Worm (Caenorhabditis elegans): ENCODE measurements around the gene fsn-1.

Gene fsn-1

ce11 chrIII:4984444-4985086, 47.4 kb downstream of the fsn-1 start, which contains the start of gene C27F2.7:
C27F2.7 (minus strand) TSS chrIII:4984494.
- TF ChIP-seq nfya-1 (tag; optimal IDR thresholded peaks at IDR 0.05) (peak; percentile 24), hlh-8 (tag; optimal IDR thresholded peaks at IDR 0.05) (no peak)

- TF ChIP-seq tbx-7 (tag; optimal IDR thresholded peaks at IDR 0.05) (peak; percentile 63), ceh-2 (tag; optimal IDR thresholded peaks at IDR 0.05) (peak; percentile 58), C08G9.2 (tag; optimal IDR thresholded peaks at IDR 0.05) (peak; percentile 83), ref-2 (tag; optimal IDR thresholded peaks at IDR 0.05) (peak; percentile 18), fkh-10 (GFP tag; optimal IDR thresholded peaks at IDR 0.05) (no peak), mec-3 (tag; optimal IDR thresholded peaks at IDR 0.05; ENCODE audit: borderline replicate concordance) (peak; percentile 21), pax-1 (tag; optimal IDR thresholded peaks at IDR 0.05) (no peak), ets-4 (tag; optimal IDR thresholded peaks at IDR 0.05) (peak; percentile 94), ceh-31 (tag; optimal IDR thresholded peaks at IDR 0.05) (peak; percentile 68), tbx-2 (tag; optimal IDR thresholded peaks at IDR 0.05) (peak; percentile 59), lim-6 (tag; optimal IDR thresholded peaks at IDR 0.05) (no peak), fkh-6 (tag; optimal IDR thresholded peaks at IDR 0.05) (no peak), eyg-1 (tag; optimal IDR thresholded peaks at IDR 0.05) (no peak), ttx-3 (tag; optimal IDR thresholded peaks at IDR 0.05) (no peak)
Measured at ce11 chrIII:4986790-4987259, 49.7 kb downstream of the fsn-1 start, which contains the start of the genes C27F2.10 and wdr-60. C27F2.10 (minus strand) TSS chrIII:4986898. wdr-60 (plus strand) TSS chrIII:4987209.

- TF ChIP-seq ceh-31 (tag; optimal IDR thresholded peaks at IDR 0.05) = no peak
- no peak for TF ChIP-seq sdc-2 (tag; optimal IDR thresholded peaks at IDR 0.05)
- TF ChIP-seq pag-3 (tag; optimal IDR thresholded peaks at IDR 0.05; ENCODE audit: borderline replicate concordance) = no peak
- no peak for TF ChIP-seq ceh-24 (tag; optimal IDR thresholded peaks at IDR 0.05)
- TF ChIP-seq pha-2 (tag; optimal IDR thresholded peaks at IDR 0.05) = no peak
- no peak for TF ChIP-seq odd-2 (tag; optimal IDR thresholded peaks at IDR 0.05)
- TF ChIP-seq hlh-8 (tag; optimal IDR thresholded peaks at IDR 0.05) = no peak
- no peak for TF ChIP-seq hlh-6 (tag; optimal IDR thresholded peaks at IDR 0.05)
- no peak for TF ChIP-seq ceh-2 (tag; optimal IDR thresholded peaks at IDR 0.05)
- TF ChIP-seq fax-1 (tag; optimal IDR thresholded peaks at IDR 0.05) = no peak
- TF ChIP-seq K02D7.2 (tag; optimal IDR thresholded peaks at IDR 0.05) = no peak
- TF ChIP-seq pax-1 (tag; optimal IDR thresholded peaks at IDR 0.05) = no peak
- no peak for TF ChIP-seq pat-9 (tag; optimal IDR thresholded peaks at IDR 0.05)
- no peak for TF ChIP-seq ttx-3 (tag; optimal IDR thresholded peaks at IDR 0.05)
- TF ChIP-seq mec-3 (tag; optimal IDR thresholded peaks at IDR 0.05; ENCODE audit: borderline replicate concordance) = no peak
- TF ChIP-seq ceh-19 (GFP tag; optimal IDR thresholded peaks at IDR 0.05) = no peak
- TF ChIP-seq ahr-1 (tag; optimal IDR thresholded peaks at IDR 0.05) = no peak
- no peak for TF ChIP-seq hlh-15 (tag; optimal IDR thresholded peaks at IDR 0.05)
- no peak for TF ChIP-seq lin-11 (tag; optimal IDR thresholded peaks at IDR 0.05)
Measured at ce11 chrIII:4987666-4988065, 50.5 kb downstream of the fsn-1 start.

All from whole organism, late embryonic.